Worm (Caenorhabditis elegans) whole organism, mixed stage, embryonic: Measurements from ENCODE around the gene trmt-10C.2.

ENCODE experiments used
- ces-1 ChIP-seq: fragments of 150-350 bp; optimal IDR thresholded peaks from 2 replicates; lab custom pipeline; 2014; ENCODE audit warnings: missing biosample characterization, missing genetic modification reagents, missing genetic modification characterization
- elt-3 ChIP-seq: fragments of 150-350 bp; optimal IDR thresholded peaks from 2 replicates; lab custom pipeline; 2014; ENCODE audit warnings: missing biosample characterization, missing genetic modification characterization
- nhr-12 ChIP-seq: fragments of 150-350 bp; optimal IDR thresholded peaks from 2 replicates; lab custom pipeline; 2014; ENCODE audit warnings: missing biosample characterization, missing genetic modification characterization
- nhr-28 ChIP-seq: fragments of 150-350 bp; optimal IDR thresholded peaks from 2 replicates; lab custom pipeline; 2014; ENCODE audit warnings: missing biosample characterization, missing genetic modification characterization

DNA sequence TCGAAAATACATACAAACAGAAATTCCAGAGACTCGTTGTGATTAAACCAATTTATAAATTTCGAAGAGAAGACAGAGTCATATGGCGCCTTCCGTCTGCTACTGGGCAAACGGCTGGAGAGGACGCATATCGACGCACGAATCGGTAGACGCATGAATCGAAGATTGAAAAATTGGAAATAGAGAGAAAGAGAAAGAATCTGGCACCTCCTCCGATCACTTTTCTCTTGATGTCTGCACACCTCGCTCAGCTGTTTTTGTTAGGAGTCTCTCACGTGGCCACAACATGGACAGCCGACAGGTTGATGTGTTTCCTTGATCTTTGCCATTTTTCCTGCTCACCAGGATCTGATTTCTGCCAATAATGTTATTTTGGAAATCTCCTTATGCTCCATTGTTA, 14.0 kb downstream of the trmt-10C.2 start:
- no peak for TF ChIP-seq ces-1 (GFP tag; lab: Kevin White, UChicago)
- TF ChIP-seq nhr-12 (tag; lab: Kevin White, UChicago), result no peak
- no peak for TF ChIP-seq nhr-28 (tag; lab: Kevin White, UChicago)
- no peak for TF ChIP-seq elt-3 (tag; lab: Kevin White, UChicago)
